Fruit fly (Drosophila melanogaster): ENCODE data around the gene Atg4b.

Atg4b gene

DNA sequence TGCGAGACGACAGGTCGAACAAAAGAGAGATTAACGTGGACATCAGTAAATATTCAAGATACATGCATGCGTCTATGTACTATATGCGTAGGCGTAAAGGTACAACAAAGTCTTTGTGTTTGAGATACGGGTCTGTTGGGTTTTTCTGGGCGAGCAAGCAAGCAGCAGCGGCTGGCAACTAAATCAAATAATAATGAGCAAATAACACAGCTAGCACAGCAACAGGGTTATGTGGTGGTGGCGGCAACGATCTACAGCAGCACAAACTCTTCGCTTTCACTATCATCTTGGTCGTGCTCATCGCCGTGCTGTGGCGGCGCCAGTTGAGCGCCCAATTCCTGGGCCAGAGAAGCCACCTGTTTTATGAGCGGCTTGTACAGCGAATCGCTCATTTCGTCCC lies 2.7 kb downstream of the Atg4b start (continued):
- TF ChIP-seq kah (GFP tag; optimal IDR thresholded peaks at IDR 0.05) (no peak), CG2199 (GFP tag; IDR thresholded peaks at IDR 0.05) (0 out of 3 replicates have a peak, but pooled peaks have one; percentile 35), CG5180 (GFP tag; optimal IDR thresholded peaks at IDR 0.05) (no peak), sima (GFP tag; optimal IDR thresholded peaks at IDR 0.05) (no peak), CG17912 (GFP tag; optimal IDR thresholded peaks at IDR 0.05) (no peak), Hmr (GFP tag; optimal IDR thresholded peaks at IDR 0.05) (peak; percentile 25), nmo (GFP tag; optimal IDR thresholded peaks at IDR 0.05) (no peak), Chrac-16 (GFP tag; optimal IDR thresholded peaks at IDR 0.05) (no peak), CG2678 (tag; optimal IDR thresholded peaks at IDR 0.05) (peak; percentile 24), pfk (GFP tag; optimal IDR thresholded peaks at IDR 0.05) (no peak), sqz (GFP tag; optimal IDR thresholded peaks at IDR 0.05) (no peak), eyg (GFP tag; optimal IDR thresholded peaks at IDR 0.05) (no peak), her (GFP tag; optimal IDR thresholded peaks at IDR 0.05) (no peak), HLHmδ (GFP tag; optimal IDR thresholded peaks at IDR 0.05) (no peak), CG9876 (GFP tag; optimal IDR thresholded peaks at IDR 0.05) (no peak), gfzf (GFP tag; optimal IDR thresholded peaks at IDR 0.05) (no peak), CG9437 (GFP tag; optimal IDR thresholded peaks at IDR 0.05) (no peak), ara (GFP tag; IDR thresholded peaks at IDR 0.05) (no peak), Ptx1 (GFP tag; IDR thresholded peaks at IDR 0.05) (no peak), CG8478 (optimal IDR thresholded peaks at IDR 0.05) (no peak), CG18011 (GFP tag; optimal IDR thresholded peaks at IDR 0.05) (no peak), CG10209 (GFP tag; optimal IDR thresholded peaks at IDR 0.05) (no peak), tap (tag; optimal IDR thresholded peaks at IDR 0.05) (no peak), Fer1 (GFP tag; optimal IDR thresholded peaks at IDR 0.05) (peak; percentile 34), pnt (GFP tag; optimal IDR thresholded peaks at IDR 0.05) (no peak), Max (GFP tag; optimal IDR thresholded peaks at IDR 0.05) (no peak), dpn (GFP tag; optimal IDR thresholded peaks at IDR 0.05) (no peak), zf30C (GFP tag; optimal IDR thresholded peaks at IDR 0.05) (no peak), twi (tag; optimal IDR thresholded peaks at IDR 0.05) (no peak), CG15696 (tag; optimal IDR thresholded peaks at IDR 0.05) (no peak), Blimp-1 (GFP tag; optimal IDR thresholded peaks at IDR 0.05) (peak; percentile 14), CG17385 (GFP tag; optimal IDR thresholded peaks at IDR 0.05) (no peak), CG8388 (GFP tag; optimal IDR thresholded peaks at IDR 0.05) (no peak), chinmo (GFP tag; IDR thresholded peaks at IDR 0.05; ENCODE audit: partially characterized antibody) (no peak), Oaz (GFP tag; IDR thresholded peaks at IDR 0.05) (no peak), CG11696 (GFP tag; IDR thresholded peaks at IDR 0.05) (no peak), Med (GFP tag) (peak; percentile 67), chm (GFP tag; IDR thresholded peaks at IDR 0.05) (0 out of 2 replicates have a peak, but pooled peaks have one; percentile 21), ranshi (GFP tag; IDR thresholded peaks at IDR 0.05) (no peak; the same call in 1 of the 2 replicates), cad (GFP tag; optimal IDR thresholded peaks at IDR 0.05) (no peak), Hr3 (GFP tag; optimal IDR thresholded peaks at IDR 0.05) (no peak), danr (GFP tag; IDR thresholded peaks at IDR 0.05) (no peak), bbx (GFP tag; IDR thresholded peaks at IDR 0.05; ENCODE audit: partially characterized antibody) (no peak), CG6272 (GFP tag; IDR thresholded peaks at IDR 0.05) (no peak), prd (optimal IDR thresholded peaks at IDR 0.05) (no peak), prd (GFP tag; IDR thresholded peaks at IDR 0.05) (no peak), CG7963 (GFP tag; IDR thresholded peaks at IDR 0.05; ENCODE audit: partially characterized antibody) (no peak), CG9727 (GFP tag; optimal IDR thresholded peaks at IDR 0.05) (peak; percentile 3), lab (GFP tag; optimal IDR thresholded peaks at IDR 0.05) (peak; percentile 48), CG3281 (GFP tag; optimal IDR thresholded peaks at IDR 0.05) (peak; percentile 24), ems (GFP tag; optimal IDR thresholded peaks at IDR 0.05) (no peak), zfh2 (GFP tag; optimal IDR thresholded peaks at IDR 0.05) (no peak)
